Worm (Caenorhabditis elegans): ENCODE measurements around the gene hach-1.
A peak's percentile ranks its signal among the peaks of the same experiment; 100 is the strongest.

Gene hach-1

DNA sequence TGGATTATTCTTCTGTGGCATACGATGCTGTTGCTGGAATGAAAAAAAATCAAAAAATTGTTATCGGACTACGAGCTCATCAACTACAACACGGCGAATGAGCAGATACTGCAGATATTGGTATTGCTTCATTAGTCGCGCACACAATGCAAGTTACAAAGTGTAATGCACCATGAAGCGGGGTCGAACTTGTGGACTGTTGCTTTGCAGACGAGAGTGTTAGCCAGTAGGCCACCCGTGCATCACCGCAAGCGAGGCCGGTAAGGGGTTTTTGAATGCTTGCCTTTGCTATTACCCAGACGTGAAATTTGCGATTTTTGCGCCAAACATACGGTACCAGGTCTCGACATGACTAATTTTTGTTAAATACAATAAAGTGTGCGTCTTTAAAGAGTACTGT, 46.7 kb downstream of the hach-1 start (continued):
- TF ChIP-seq snpc-3.4 (tag; optimal IDR thresholded peaks at IDR 0.05) (peak; percentile 72), attf-6 (GFP tag; IDR thresholded peaks at IDR 0.05) (0 out of 2 replicates have a peak, but pooled peaks have one; percentile 72), ets-4 (GFP tag; optimal IDR thresholded peaks at IDR 0.05) (peak; percentile 84), Y95B8A.8 (GFP tag; IDR thresholded peaks at IDR 0.05) (peak; percentile 71; the same call in 1 of the 2 replicates), madf-10 (tag; optimal IDR thresholded peaks at IDR 0.05) (peak; percentile 83), ztf-28 (GFP tag; IDR thresholded peaks at IDR 0.05) (0 out of 2 replicates have a peak, but pooled peaks have one; percentile 50), hmg-20 (GFP tag; IDR thresholded peaks at IDR 0.05) (peak; percentile 77; the same call in 1 of the 2 replicates), rpc-1 (optimal IDR thresholded peaks at IDR 0.05) (peak; percentile 77), rpc-1 (tag; optimal IDR thresholded peaks at IDR 0.05) (peak; percentile 89), B0336.3 (GFP tag; IDR thresholded peaks at IDR 0.05) (peak; percentile 73; the same call in 1 of the 2 replicates), zim-3 (tag; optimal IDR thresholded peaks at IDR 0.05) (peak; percentile 87), aptf-2 (GFP tag; conservative IDR thresholded peaks at IDR 0.05) (peak; percentile 67; the same call in 1 of the 2 replicates), akir-1 (GFP tag; optimal IDR thresholded peaks at IDR 0.05) (no peak), atf-7 (tag; optimal IDR thresholded peaks at IDR 0.05) (peak; percentile 76), nfya-1 (tag; optimal IDR thresholded peaks at IDR 0.05; ENCODE audit: borderline replicate concordance, insufficient read depth) (no peak), efl-1 (GFP tag; optimal IDR thresholded peaks at IDR 0.05) (no peak), rec-8 (tag; optimal IDR thresholded peaks at IDR 0.05) (peak; percentile 77 to 91), nhr-90 (tag; optimal IDR thresholded peaks at IDR 0.05) (peak; percentile 92), nhr-27 (tag; optimal IDR thresholded peaks at IDR 0.05) (peak; percentile 41), B0019.2 (GFP tag; conservative IDR thresholded peaks at IDR 0.05) (peak; percentile 54), sea-2 (GFP tag; IDR thresholded peaks at IDR 0.05) (no peak), gei-17 (GFP tag; optimal IDR thresholded peaks at IDR 0.05) (no peak), tbx-9 (tag; optimal IDR thresholded peaks at IDR 0.05; ENCODE audit: borderline replicate concordance) (peak; percentile 13), lsy-27 (tag; optimal IDR thresholded peaks at IDR 0.05; ENCODE audit: borderline replicate concordance, insufficient read depth) (no peak), F37B4.10 (GFP tag; IDR thresholded peaks at IDR 0.05) (0 out of 2 replicates have a peak, but pooled peaks have one; percentile 71), repo-1 (tag; optimal IDR thresholded peaks at IDR 0.05) (peak; percentile 88), bed-2 (GFP tag; IDR thresholded peaks at IDR 0.05) (0 out of 2 replicates have a peak, but pooled peaks have one; percentile 46), pbrm-1 (GFP tag; IDR thresholded peaks at IDR 0.05) (peak; percentile 85), lir-1 (GFP tag; conservative IDR thresholded peaks at IDR 0.05) (peak; percentile 74), hlh-12 (tag; optimal IDR thresholded peaks at IDR 0.05) (no peak), ceh-91 (GFP tag; IDR thresholded peaks at IDR 0.05) (peak; percentile 47), lin-26 (GFP tag; IDR thresholded peaks at IDR 0.05) (peak; percentile 96), ztf-26 (tag; optimal IDR thresholded peaks at IDR 0.05) (peak; percentile 77), sptf-2 (GFP tag; optimal IDR thresholded peaks at IDR 0.05) (peak; percentile 82), mel-28 (tag; optimal IDR thresholded peaks at IDR 0.05; ENCODE audit: borderline replicate concordance) (no peak), dpl-1 (GFP tag; optimal IDR thresholded peaks at IDR 0.05) (no peak), dpff-1 (tag; optimal IDR thresholded peaks at IDR 0.05) (peak; percentile 78), zfh-2 (GFP tag; conservative IDR thresholded peaks at IDR 0.05) (peak; percentile 51; the same call in 1 of the 2 replicates), let-526 (GFP tag; IDR thresholded peaks at IDR 0.05) (no peak), egl-18 (GFP tag; IDR thresholded peaks at IDR 0.05) (peak; percentile 79; the same call in 1 of the 2 replicates), cebp-2 (GFP tag; IDR thresholded peaks at IDR 0.05) (peak; percentile 91; the same call in 1 of the 2 replicates), him-1 (tag; optimal IDR thresholded peaks at IDR 0.05) (peak; percentile 52), madf-8 (GFP tag; conservative IDR thresholded peaks at IDR 0.05) (peak; percentile 19; the same call in 1 of the 2 replicates), mes-4 (tag; optimal IDR thresholded peaks at IDR 0.05) (peak; percentile 87), Y53F4B.3 (GFP tag; IDR thresholded peaks at IDR 0.05) (no peak), fkh-3 (tag; optimal IDR thresholded peaks at IDR 0.05) (peak; percentile 59), F52B5.7 (tag; optimal IDR thresholded peaks at IDR 0.05) (peak; percentile 94), unc-62 (GFP tag; optimal IDR thresholded peaks at IDR 0.05) (no peak)
